Worm (Caenorhabditis elegans) whole organism, L1 larva: ENCODE data around the gene mam-6.

Source experiments
- C34B4.2 ChIP-seq: sonication (generic microtip); optimal IDR thresholded peaks from 2 replicates; lab custom pipeline; 2017; ENCODE audit warnings: mild to moderate bottlenecking, missing genetic modification characterization, missing compliant biosample characterization
- aha-1 ChIP-seq: fragments of 150-350 bp; optimal IDR thresholded peaks from 2 replicates; lab custom pipeline; 2014; ENCODE audit warnings: missing biosample characterization, missing genetic modification characterization
- blmp-1 ChIP-seq: fragments of 150-350 bp; optimal IDR thresholded peaks from 2 replicates; lab custom pipeline; 2014; ENCODE audit warnings: missing biosample characterization, missing genetic modification characterization
- ceh-88 ChIP-seq: fragments of 200-800 bp; sonication (Bioruptor generic); IDR thresholded peaks from 2 replicates; pipeline ENCODE4 v1.3.6; 2022; ENCODE audit warnings: missing genetic modification characterization, missing compliant biosample characterization
- ces-1 ChIP-seq: fragments of 150-350 bp; optimal IDR thresholded peaks from 2 replicates; lab custom pipeline; 2014; ENCODE audit warnings: missing biosample characterization, missing genetic modification reagents, missing genetic modification characterization
- dsc-1 ChIP-seq: sonication (generic microtip); optimal IDR thresholded peaks from 2 replicates; lab custom pipeline; 2016; ENCODE audit warnings: mild to moderate bottlenecking, missing genetic modification characterization, missing compliant biosample characterization
- efl-3 ChIP-seq: fragments of 200-800 bp; sonication (Bioruptor generic); optimal IDR thresholded peaks from 2 replicates; lab custom pipeline; 2018; ENCODE audit warnings: mild to moderate bottlenecking, missing genetic modification characterization, missing compliant biosample characterization
- elt-2 ChIP-seq: sonication (generic microtip); optimal IDR thresholded peaks from 2 replicates; lab custom pipeline; 2016; ENCODE audit warnings: missing genetic modification characterization, mild to moderate bottlenecking, inconsistent platforms, missing compliant biosample characterization, missing genetic modification reagents
- irx-1 ChIP-seq: sonication (generic microtip); optimal IDR thresholded peaks from 2 replicates; lab custom pipeline; 2016; ENCODE audit warnings: missing genetic modification characterization, missing compliant biosample characterization
- jun-1 ChIP-seq: fragments of 150-350 bp; optimal IDR thresholded peaks from 2 replicates; lab custom pipeline; 2014; ENCODE audit warnings: missing biosample characterization, missing genetic modification reagents, missing genetic modification characterization
- lin-13 ChIP-seq: fragments of 150-350 bp; optimal IDR thresholded peaks from 2 replicates; lab custom pipeline; 2014; ENCODE audit warnings: missing biosample characterization, missing genetic modification reagents, missing genetic modification characterization
- lin-39 ChIP-seq: fragments of 150-350 bp; optimal IDR thresholded peaks from 2 replicates; lab custom pipeline; 2014; ENCODE audit warnings: missing biosample characterization, missing genetic modification reagents, missing genetic modification characterization
- mep-1 ChIP-seq: fragments of 150-350 bp; optimal IDR thresholded peaks from 2 replicates; lab custom pipeline; 2014; ENCODE audit warnings: missing biosample characterization, missing genetic modification characterization
- nhr-12 ChIP-seq: sonication (generic microtip); optimal IDR thresholded peaks from 2 replicates; lab custom pipeline; 2017; ENCODE audit warnings: missing biosample characterization, missing genetic modification characterization
- nhr-19 ChIP-seq: fragments of 200-800 bp; sonication (Bioruptor generic); conservative IDR thresholded peaks from 2 replicates; pipeline ENCODE4 v1.3.6; 2022; ENCODE audit warnings: missing genetic modification characterization, missing compliant biosample characterization
- nhr-20 ChIP-seq: sonication (generic microtip); optimal IDR thresholded peaks from 2 replicates; lab custom pipeline; 2016; ENCODE audit warnings: mild to moderate bottlenecking, missing genetic modification characterization, missing compliant biosample characterization
- nhr-237 ChIP-seq: fragments of 150-350 bp; optimal IDR thresholded peaks from 2 replicates; lab custom pipeline; 2014; ENCODE audit warnings: missing biosample characterization, missing genetic modification characterization
- nhr-47 ChIP-seq: sonication (generic microtip); optimal IDR thresholded peaks from 2 replicates; lab custom pipeline; 2016; ENCODE audit warnings: mild to moderate bottlenecking, missing genetic modification characterization, moderate library complexity, missing compliant biosample characterization
- nhr-76 ChIP-seq: sonication (generic microtip); optimal IDR thresholded peaks from 2 replicates; lab custom pipeline; 2017; ENCODE audit warnings: missing biosample characterization, missing genetic modification characterization
- pag-3 ChIP-seq: sonication (generic microtip); optimal IDR thresholded peaks from 2 replicates; lab custom pipeline; 2017; ENCODE audit warnings: missing genetic modification characterization, mild to moderate bottlenecking, missing compliant biosample characterization, antibody characterized with exemption, borderline replicate concordance; ENCODE audit not compliant: insufficient read depth
- pax-3 ChIP-seq: fragments of 200-800 bp; sonication (Bioruptor generic); optimal IDR thresholded peaks from 2 replicates; lab custom pipeline; 2018; ENCODE audit warnings: mild to moderate bottlenecking, missing genetic modification characterization, moderate library complexity, missing compliant biosample characterization
- snpc-4 ChIP-seq: fragments of 150-350 bp; optimal IDR thresholded peaks from 2 replicates; lab custom pipeline; 2014; ENCODE audit warnings: missing biosample characterization, missing genetic modification characterization
- sox-4 ChIP-seq: sonication (generic microtip); optimal IDR thresholded peaks from 2 replicates; lab custom pipeline; 2016; ENCODE audit warnings: missing genetic modification characterization, missing compliant biosample characterization
- sptf-1 ChIP-seq: fragments of 150-350 bp; optimal IDR thresholded peaks from 2 replicates; lab custom pipeline; 2014; ENCODE audit warnings: missing biosample characterization, missing genetic modification characterization
- sup-37 ChIP-seq: fragments of 200-800 bp; sonication (Bioruptor generic); optimal IDR thresholded peaks from 2 replicates; lab custom pipeline; 2018; ENCODE audit warnings: mild to moderate bottlenecking, missing genetic modification characterization, missing compliant biosample characterization
- swsn-7 ChIP-seq: sonication (generic microtip); optimal IDR thresholded peaks from 2 replicates; lab custom pipeline; 2016; ENCODE audit warnings: missing genetic modification characterization, missing compliant biosample characterization
- tbx-2 ChIP-seq: sonication (generic microtip); optimal IDR thresholded peaks from 2 replicates; lab custom pipeline; 2016; ENCODE audit warnings: missing genetic modification characterization, missing compliant biosample characterization
- tlp-1 ChIP-seq: fragments of 150-350 bp; optimal IDR thresholded peaks from 2 replicates; lab custom pipeline; 2014; ENCODE audit warnings: missing biosample characterization, missing genetic modification characterization
- unc-130 ChIP-seq: fragments of 150-350 bp; optimal IDR thresholded peaks from 2 replicates; lab custom pipeline; 2017; ENCODE audit warnings: missing biosample characterization, missing genetic modification characterization, inconsistent platforms
- vab-15 ChIP-seq: sonication (generic microtip); optimal IDR thresholded peaks from 2 replicates; lab custom pipeline; 2017; ENCODE audit warnings: missing genotype, mild to moderate bottlenecking, missing genetic modification characterization, missing compliant biosample characterization
- xbp-1 ChIP-seq: sonication (generic microtip); optimal IDR thresholded peaks from 2 replicates; lab custom pipeline; 2016; ENCODE audit warnings: missing genetic modification characterization, missing compliant biosample characterization
- zip-4 ChIP-seq: fragments of 200-800 bp; sonication (Bioruptor generic); optimal IDR thresholded peaks from 2 replicates; lab custom pipeline; 2018; ENCODE audit warnings: mild to moderate bottlenecking, missing genetic modification characterization, moderate library complexity, missing compliant biosample characterization

mam-6 gene

DNA sequence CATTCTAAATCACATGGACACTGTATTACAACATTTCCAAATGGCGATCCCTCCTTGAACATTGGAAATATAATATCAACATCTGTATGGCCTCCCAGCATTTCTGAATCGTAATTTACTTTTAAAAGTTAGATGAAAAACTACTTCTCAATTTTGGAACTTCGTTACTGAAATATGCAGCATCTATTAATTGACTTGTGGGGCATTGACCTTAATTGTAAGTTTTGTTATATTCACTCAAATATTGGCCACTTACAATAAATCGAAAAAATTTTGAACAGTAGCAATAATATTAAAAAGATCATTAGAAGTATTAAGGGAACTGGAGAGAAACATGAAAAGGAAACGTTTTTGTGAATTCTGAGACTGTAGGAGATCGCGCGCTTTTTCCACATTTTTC, at the start of gene mam-6:
Gene mam-6, minus strand, starts transcription at position 101 of the 400 bp plus-strand sequence.
- TF ChIP-seq pax-3 (tag; lab: Kevin White, UChicago) (no peak), sptf-1 (tag; lab: Kevin White, UChicago) (no peak), zip-4 (no peak), tlp-1 (no peak), nhr-237 (tag; lab: Kevin White, UChicago) (no peak), vab-15 (tag; lab: Kevin White, UChicago) (no peak), ceh-88 (no peak), xbp-1 (no peak), sup-37 (no peak), dsc-1 (tag; lab: Kevin White, UChicago) (no peak), nhr-19 (no peak), jun-1 (no peak), elt-2 (tag; lab: Kevin White, UChicago) (no peak), swsn-7 (tag; lab: Kevin White, UChicago) (no peak), ces-1 (GFP tag; lab: Kevin White, UChicago) (no peak), mep-1 (tag; lab: Kevin White, UChicago) (no peak), nhr-76 (tag; lab: Kevin White, UChicago) (no peak)

DNA sequence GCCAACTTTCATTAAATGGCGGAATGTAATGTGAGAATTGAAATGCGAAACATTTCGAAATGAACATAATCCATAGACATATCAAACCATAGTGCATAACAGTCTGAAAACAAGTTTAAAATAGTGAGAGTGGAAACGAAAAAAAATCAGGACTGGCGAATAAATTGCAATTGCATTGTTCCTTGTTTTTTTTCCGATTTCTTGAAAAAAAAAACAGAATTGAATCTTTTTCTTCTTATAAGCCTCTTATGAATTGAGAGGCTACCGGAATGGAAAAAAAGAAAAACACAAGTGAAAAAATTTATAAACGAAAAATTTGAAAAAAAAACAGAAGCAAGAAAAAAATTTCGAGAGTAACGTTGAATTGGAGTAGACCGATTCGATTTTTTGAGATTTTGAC, 47.4 kb upstream of the mam-6 start, which contains the start of gene R07D5.2:
Gene R07D5.2, minus strand, starts transcription at position 101 of the 400 bp plus-strand sequence.
- TF ChIP-seq lin-39 (tag; lab: Kevin White, UChicago) (no peak), C34B4.2 (tag; lab: Kevin White, UChicago) (no peak)

DNA sequence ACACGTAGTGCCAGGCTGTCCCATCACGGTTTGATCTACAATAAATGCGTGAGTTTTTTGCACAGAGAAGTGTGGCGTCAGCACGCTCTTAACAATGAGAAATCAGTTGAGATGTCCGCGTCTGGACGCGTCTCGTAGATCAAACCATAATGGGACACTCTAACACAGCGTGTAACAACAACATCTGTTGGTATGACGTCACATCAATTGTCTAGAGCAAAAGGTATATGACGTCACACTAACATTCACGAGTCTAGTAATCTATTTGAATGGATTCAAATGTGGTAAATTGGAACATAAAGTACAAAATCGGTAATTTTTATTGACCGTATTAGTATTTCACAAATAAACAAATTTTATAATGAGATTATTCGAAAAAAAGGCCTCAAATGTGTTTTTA, 46.6 kb upstream of the mam-6 start:
- TF ChIP-seq unc-130 (tag; lab: Kevin White, UChicago): no peak
- no peak for TF ChIP-seq sox-4 (tag; lab: Kevin White, UChicago)
- TF ChIP-seq aha-1 (tag; lab: Kevin White, UChicago): no peak
- no peak for TF ChIP-seq tbx-2 (tag; lab: Kevin White, UChicago)
- TF ChIP-seq nhr-20 (tag; lab: Kevin White, UChicago): no peak
- no peak for TF ChIP-seq efl-3 (GFP tag; lab: Kevin White, UChicago)
- no peak for TF ChIP-seq nhr-237 (tag; lab: Kevin White, UChicago)

DNA sequence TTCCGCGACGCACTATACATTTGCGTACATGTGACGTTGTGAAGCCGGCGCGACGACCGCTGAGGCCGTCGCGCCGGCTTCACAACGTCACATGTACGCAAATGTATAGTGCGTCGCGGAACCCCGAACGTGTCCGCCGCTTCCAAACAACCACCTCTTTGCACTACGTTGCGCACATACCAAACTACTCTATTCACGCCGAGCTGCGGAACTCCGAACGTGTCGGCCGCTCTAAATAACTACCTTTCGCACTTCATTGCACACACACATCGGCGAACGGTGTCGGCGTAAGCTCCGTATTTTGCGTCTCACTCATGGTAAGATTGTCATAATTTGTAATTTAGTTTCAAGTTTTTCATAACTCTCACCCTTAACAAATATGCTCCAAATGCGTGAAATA, 43.0 kb upstream of the mam-6 start:
- no peak for TF ChIP-seq nhr-12
- TF ChIP-seq snpc-4 (tag; lab: Kevin White, UChicago): peak; percentile 5

DNA sequence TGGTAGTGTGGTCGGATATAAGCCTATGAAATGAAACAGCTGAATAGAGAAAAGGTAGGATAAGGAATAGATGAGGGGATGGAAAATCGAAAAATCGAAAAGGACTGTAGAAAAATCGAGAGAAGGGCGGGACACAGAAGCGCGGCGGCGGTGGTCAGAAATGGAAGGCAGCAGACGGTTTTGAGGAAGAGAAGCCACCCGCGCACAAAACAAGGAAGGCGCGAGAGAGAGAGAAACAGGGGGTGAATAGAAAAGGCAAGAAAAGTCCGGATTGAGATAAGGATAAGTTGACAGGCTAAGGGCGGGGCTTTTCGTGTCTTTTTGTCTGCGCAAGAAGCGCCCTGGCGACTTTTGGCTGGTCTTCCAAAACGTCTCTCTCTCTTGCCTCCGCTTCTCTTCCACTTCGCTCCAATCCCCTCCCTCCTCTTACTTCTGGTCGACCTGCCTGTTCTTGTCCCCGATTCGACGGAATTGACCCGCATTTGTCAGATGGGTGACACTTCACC, 38.7 kb upstream of the mam-6 start, which contains the start of gene mlt-9:
Gene mlt-9, minus strand, starts transcription at position 51 of the 506 bp plus-strand sequence.
- TF ChIP-seq blmp-1 (tag; lab: Kevin White, UChicago) (peak; percentile 54), tbx-2 (tag; lab: Kevin White, UChicago) (no peak), nhr-47 (tag; lab: Kevin White, UChicago) (no peak), irx-1 (tag; lab: Kevin White, UChicago) (no peak)
- TF ChIP-seq, all 84 proteins: peak for 1

DNA sequence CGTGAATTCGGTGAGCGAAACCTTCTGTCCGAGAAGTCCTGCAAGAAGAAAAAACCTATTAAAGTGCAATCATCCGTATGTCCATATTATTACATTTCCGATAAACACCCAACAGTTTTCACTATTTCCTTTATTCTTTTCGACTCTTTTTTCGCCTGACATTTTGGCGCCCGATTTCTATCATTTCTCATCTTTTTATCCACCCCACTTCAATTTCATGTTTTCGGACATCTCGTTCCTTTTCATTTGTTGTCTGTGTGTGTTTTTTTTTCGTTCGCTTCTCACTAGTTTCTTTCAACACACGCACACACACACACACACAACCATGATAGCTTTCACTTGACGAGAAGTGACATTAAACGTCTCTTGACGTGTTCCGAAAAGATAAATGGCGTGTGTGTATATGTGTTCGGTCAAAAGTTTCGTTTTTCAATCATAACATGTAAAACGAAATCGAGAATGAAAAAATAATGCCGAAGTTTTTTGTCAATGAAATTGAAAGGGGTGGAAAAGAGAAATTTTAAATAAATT, 35.9 kb upstream of the mam-6 start:
- TF ChIP-seq pag-3: no peak
- no peak for TF ChIP-seq lin-13 (GFP tag; lab: Kevin White, UChicago)
- TF ChIP-seq blmp-1 (tag; lab: Kevin White, UChicago): peak; percentile 94
